Worm (Caenorhabditis elegans): Measurements from ENCODE around the gene C33C12.12.

- TF ChIP-seq nhr-28 (tag; optimal IDR thresholded peaks at IDR 0.05) (no peak), efl-1 (optimal IDR thresholded peaks at IDR 0.05) (peak; percentile 42 to 53), efl-1 (GFP tag; optimal IDR thresholded peaks at IDR 0.05 in 1 of 2) (peak; percentile 21 to 92), nhr-76 (tag; optimal IDR thresholded peaks at IDR 0.05) (no peak), ztf-11 (tag; optimal IDR thresholded peaks at IDR 0.05) (no peak), lsy-2 (tag; optimal IDR thresholded peaks at IDR 0.05) (peak; percentile 50 to 77), sptf-1 (tag; optimal IDR thresholded peaks at IDR 0.05) (no peak), fos-1 (tag; optimal IDR thresholded peaks at IDR 0.05) (no peak), alr-1 (tag; optimal IDR thresholded peaks at IDR 0.05; ENCODE audit: borderline replicate concordance) (no peak)
Measured at ce11 chrII:2195541-2195940, 25.6 kb upstream of the C33C12.12 start.
